Fruit fly (Drosophila melanogaster) whole organism, embryonic: ENCODE measurements around the gene CG31008.

Experiments used
- CG11247 ChIP-seq: fragments of 200-800 bp; sonication (Bioruptor generic); IDR thresholded peaks from 2 replicates; pipeline ENCODE4 v1.3.6; 2022; ENCODE audit warnings: missing biosample characterization, missing genetic modification characterization
- CG13624 ChIP-seq: fragments of 200-800 bp; sonication (Bioruptor generic); optimal IDR thresholded peaks from 2 replicates; lab custom pipeline; 2016; ENCODE audit warnings: missing biosample characterization, missing genetic modification characterization
- CG13775 ChIP-seq: fragments of 200-800 bp; sonication (Bioruptor generic); optimal IDR thresholded peaks from 3 replicates; lab custom pipeline; 2017; ENCODE audit warnings: missing biosample characterization, mild to moderate bottlenecking, missing genetic modification characterization
- CG18011 ChIP-seq: fragments of 200-800 bp; sonication (Bioruptor generic); optimal IDR thresholded peaks from 2 replicates; lab custom pipeline; 2017; ENCODE audit warnings: missing biosample characterization, missing genetic modification characterization, mild to moderate bottlenecking, moderate library complexity, missing genotype
- CG18262 ChIP-seq: fragments of 200-800 bp; optimal IDR thresholded peaks from 3 replicates; lab custom pipeline; 2019; ENCODE audit warnings: missing biosample characterization, mild to moderate bottlenecking, missing genetic modification characterization, moderate library complexity
- CG18476 ChIP-seq: fragments of 200-800 bp; sonication (Bioruptor generic); optimal IDR thresholded peaks from 2 replicates; lab custom pipeline; 2016; ENCODE audit warnings: missing biosample characterization, mild to moderate bottlenecking, missing genetic modification characterization
- CG18599 ChIP-seq: fragments of 200-800 bp; sonication (Bioruptor generic); optimal IDR thresholded peaks from 3 replicates; lab custom pipeline; 2017; ENCODE audit warnings: missing biosample characterization, missing genetic modification characterization, mild to moderate bottlenecking, moderate library complexity, missing genetic modification reagents
- CG4730 ChIP-seq: fragments of 200-800 bp; sonication (Bioruptor generic); IDR thresholded peaks from 2 replicates; pipeline ENCODE4 v1.3.6; 2022; ENCODE audit warnings: missing biosample characterization, missing genetic modification characterization
- CG5180 ChIP-seq: fragments of 200-800 bp; sonication (Bioruptor generic); optimal IDR thresholded peaks from 3 replicates; lab custom pipeline; 2017; ENCODE audit warnings: missing biosample characterization, missing genetic modification characterization, mild to moderate bottlenecking, moderate library complexity, missing genetic modification reagents
- CG7987 ChIP-seq: fragments of 200-800 bp; sonication (Bioruptor generic); optimal IDR thresholded peaks from 2 replicates; lab custom pipeline; 2018; ENCODE audit warnings: missing biosample characterization, mild to moderate bottlenecking, missing genetic modification characterization, moderate library complexity
- CG9797 ChIP-seq: fragments of 200-800 bp; sonication (Bioruptor generic); optimal IDR thresholded peaks from 3 replicates; lab custom pipeline; 2018; ENCODE audit warnings: missing biosample characterization, mild to moderate bottlenecking, missing genetic modification characterization
- CkIIα-i1 ChIP-seq: fragments of 200-800 bp; sonication (Bioruptor generic); IDR thresholded peaks from 2 replicates; pipeline ENCODE4 v1.3.6; 2022; ENCODE audit warnings: missing biosample characterization, missing genetic modification characterization
- D ChIP-seq, 2 experiments: fragments of 200-800 bp in 1 of 2; fragments of >200 bp in 1 of 2; sonication (Bioruptor generic) in 1 of 2; optimal IDR thresholded peaks; 2 replicates in 1 of 2; 3 replicates in 1 of 2; lab custom pipeline; 2017; ENCODE audit warnings: mild to moderate bottlenecking in 1 of 2, missing biosample characterization in 1 of 2, missing genetic modification characterization in 1 of 2, missing genetic modification reagents in 1 of 2
- Elba2 ChIP-seq: fragments of 200-800 bp; sonication (Bioruptor generic); optimal IDR thresholded peaks from 3 replicates; lab custom pipeline; 2016; ENCODE audit warnings: missing biosample characterization, missing genetic modification characterization
- NC2β ChIP-seq: fragments of 200-800 bp; sonication (Bioruptor generic); optimal IDR thresholded peaks from 2 replicates; lab custom pipeline; 2016; ENCODE audit warnings: missing biosample characterization, missing genetic modification characterization
- Neu2 ChIP-seq: fragments of 200-800 bp; sonication (Bioruptor generic); optimal IDR thresholded peaks from 3 replicates; lab custom pipeline; 2016; ENCODE audit warnings: missing biosample characterization, missing genetic modification characterization, borderline replicate concordance
- Nf-YA ChIP-seq: fragments of 200-800 bp; sonication (Bioruptor generic); IDR thresholded peaks from 2 replicates; pipeline ENCODE4 v1.3.6; 2022; ENCODE audit warnings: missing biosample characterization, missing genetic modification characterization
- Scr ChIP-seq: fragments of 200-800 bp; sonication (Bioruptor generic); IDR thresholded peaks from 2 replicates; pipeline ENCODE4 v1.3.6; 2022; ENCODE audit warnings: missing biosample characterization, missing genetic modification characterization; ENCODE audit not compliant: partially characterized antibody
- Sox102F ChIP-seq: fragments of 200-800 bp; sonication (Bioruptor generic); optimal IDR thresholded peaks from 2 replicates; lab custom pipeline; 2018; ENCODE audit warnings: missing biosample characterization, mild to moderate bottlenecking, missing genetic modification characterization, moderate library complexity
- aop ChIP-seq: fragments of 200-800 bp; sonication (Bioruptor generic); IDR thresholded peaks from 2 replicates; pipeline ENCODE4 v1.3.6; 2022; ENCODE audit warnings: missing biosample characterization, missing genetic modification characterization
- cato ChIP-seq: fragments of 200-800 bp; sonication (Bioruptor generic); optimal IDR thresholded peaks from 2 replicates; lab custom pipeline; 2016; ENCODE audit warnings: missing biosample characterization, missing genetic modification characterization, borderline replicate concordance
- crol ChIP-seq: fragments of 200-800 bp; sonication (Bioruptor generic); IDR thresholded peaks from 2 replicates; pipeline ENCODE4 v1.3.6; 2022; ENCODE audit warnings: missing biosample characterization, missing genetic modification characterization
- gem ChIP-seq: fragments of 200-800 bp; sonication (Bioruptor generic); optimal IDR thresholded peaks from 2 replicates; lab custom pipeline; 2019; ENCODE audit warnings: missing biosample characterization, mild to moderate bottlenecking, missing genetic modification characterization, moderate library complexity
- gsb-n ChIP-seq: fragments of 200-800 bp; sonication (Bioruptor generic); optimal IDR thresholded peaks from 3 replicates; lab custom pipeline; 2018; ENCODE audit warnings: missing biosample characterization, mild to moderate bottlenecking, missing genetic modification characterization
- ham ChIP-seq: fragments of 200-800 bp; sonication (Bioruptor generic); IDR thresholded peaks from 2 replicates; pipeline ENCODE4 v1.3.6; 2022; ENCODE audit warnings: missing biosample characterization, missing genetic modification characterization
- lola ChIP-seq, 3 experiments: fragments of >200 bp in 2 of 3; fragments of 200-800 bp in 1 of 3; sonication (Bioruptor generic) in 1 of 3; optimal IDR thresholded peaks; 2 replicates each; lab custom pipeline; 2017 to 2019; ENCODE audit warnings: missing biosample characterization in 3 of 3, missing genetic modification characterization in 3 of 3, mild to moderate bottlenecking in 1 of 3, moderate library complexity in 1 of 3
- lov ChIP-seq, 2 experiments: fragments of 200-800 bp in 1 of 2; fragments of >200 bp in 1 of 2; sonication (Bioruptor generic) in 1 of 2; IDR thresholded peaks in 1 of 2; optimal IDR thresholded peaks in 1 of 2; 2 replicates in 1 of 2; 3 replicates in 1 of 2; pipeline versions ENCODE4 v1.3.6 to Lab custom; 2017 to 2022; ENCODE audit warnings: missing biosample characterization in 1 of 2, missing genetic modification characterization in 1 of 2
- pan ChIP-seq, 4 experiments: fragments of >200 bp in 3 of 4; fragments of 200-800 bp in 1 of 4; sonication (Bioruptor generic) in 1 of 4; optimal IDR thresholded peaks in 3 of 4; IDR thresholded peaks in 1 of 4; 2 replicates each; pipeline versions ENCODE4 v1.3.6 to Lab custom; 2017 to 2022; ENCODE audit warnings: missing biosample characterization in 2 of 4, missing genetic modification characterization in 2 of 4, mixed read lengths in 1 of 4
- phol ChIP-seq: fragments of 200-800 bp; sonication (Bioruptor generic); optimal IDR thresholded peaks from 3 replicates; lab custom pipeline; 2018; ENCODE audit warnings: missing biosample characterization, mild to moderate bottlenecking, missing genetic modification characterization, moderate library complexity
- pnt ChIP-seq: fragments of 200-800 bp; sonication (Bioruptor generic); optimal IDR thresholded peaks from 3 replicates; lab custom pipeline; 2016; ENCODE audit warnings: missing biosample characterization, missing genetic modification characterization
- so ChIP-seq: fragments of 200-800 bp; sonication (Bioruptor generic); IDR thresholded peaks from 3 replicates; pipeline ENCODE4 v1.3.6; 2022; ENCODE audit warnings: missing biosample characterization, missing genetic modification characterization
- stwl ChIP-seq: fragments of 200-800 bp; sonication (Bioruptor generic); optimal IDR thresholded peaks from 3 replicates; lab custom pipeline; 2018; ENCODE audit warnings: missing biosample characterization, mild to moderate bottlenecking, missing genetic modification characterization, moderate library complexity
- sug ChIP-seq: fragments of 200-800 bp; optimal IDR thresholded peaks from 2 replicates; lab custom pipeline; 2019; ENCODE audit warnings: missing biosample characterization, mild to moderate bottlenecking, missing genetic modification characterization, moderate library complexity
- trem ChIP-seq: fragments of 200-800 bp; optimal IDR thresholded peaks from 3 replicates; lab custom pipeline; 2019; ENCODE audit warnings: missing biosample characterization, mild to moderate bottlenecking, missing genetic modification characterization, moderate library complexity
- wdn ChIP-seq: fragments of 200-800 bp; sonication (Bioruptor generic); IDR thresholded peaks from 2 replicates; pipeline ENCODE4 v1.3.6; 2022; ENCODE audit warnings: missing biosample characterization, missing genetic modification characterization

The CG31008 gene

DNA sequence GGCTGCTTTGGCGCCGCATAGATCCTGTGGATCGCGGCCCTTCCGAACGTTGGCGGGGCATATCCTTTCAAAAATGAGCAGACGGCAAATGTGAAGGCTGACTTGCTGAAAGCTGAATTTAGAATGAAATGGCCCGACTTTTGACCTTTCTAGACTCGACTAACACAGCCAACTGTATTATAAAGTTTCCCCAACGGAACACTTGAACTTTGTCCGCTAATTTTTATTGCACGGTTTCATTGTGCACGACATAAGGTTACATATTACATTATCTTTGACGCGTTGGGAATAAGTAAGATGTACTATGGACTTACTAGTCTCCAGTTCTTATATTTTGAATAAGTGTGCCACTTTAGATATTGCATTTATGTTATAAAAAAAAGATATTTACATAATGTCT lies 2.6 kb upstream of the CG31008 start, which contains the start of gene CG31007:
Gene CG31007 (minus strand): TSS at position 101 of the 400 bp plus-strand sequence.
- TF ChIP-seq Scr (no peak), Elba2 (GFP tag; lab: Kevin White, UChicago) (no peak), gsb-n (tag; lab: Kevin White, UChicago) (no peak), pnt (no peak), cato (GFP tag; lab: Kevin White, UChicago) (no peak), phol (tag; lab: Kevin White, UChicago) (no peak), NC2β (GFP tag; lab: Kevin White, UChicago) (no peak), stwl (tag; lab: Kevin White, UChicago) (no peak), gem (tag; lab: Kevin White, UChicago) (no peak), lola (GFP tag; optimal IDR thresholded peaks at IDR 0.05; lab: Kevin White, UChicago) (no peak), Nf-YA (no peak), so (GFP tag; lab: Robert Waterston, UW) (no peak), CG4730 (no peak), Neu2 (GFP tag; lab: Kevin White, UChicago) (no peak), ham (GFP tag; lab: Robert Waterston, UW) (no peak), aop (GFP tag; lab: Robert Waterston, UW) (no peak), crol (GFP tag; lab: Robert Waterston, UW) (no peak), lov (optimal IDR thresholded peaks at IDR 0.05; lab: Kevin White, UChicago) (no peak), lov (GFP tag; IDR thresholded peaks at IDR 0.05; lab: Robert Waterston, UW) (no peak), CG18599 (GFP tag; lab: Kevin White, UChicago) (no peak)

DNA sequence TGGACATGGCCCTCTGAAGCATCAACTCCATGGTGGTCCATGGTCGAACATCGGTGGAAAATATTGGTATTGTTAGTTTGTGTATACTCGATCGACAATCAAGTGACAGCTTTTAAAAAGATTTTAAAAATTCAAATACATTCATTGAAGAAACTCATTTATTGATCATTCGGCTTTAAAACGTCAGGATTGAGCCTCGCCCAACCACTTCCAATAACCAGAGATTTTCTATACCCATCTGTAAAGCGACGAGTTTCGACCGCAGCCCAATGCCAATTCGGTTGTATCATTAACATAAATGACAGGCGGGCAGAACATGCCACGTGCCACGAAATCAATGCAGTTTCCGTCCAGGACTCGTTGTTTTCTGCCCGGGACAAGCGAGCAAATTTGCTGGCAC lies 25.6 kb downstream of the CG31008 start, which contains the start of gene Ctr1C:
Gene Ctr1C (minus strand): TSS at position 101 of the 400 bp plus-strand sequence.
- TF ChIP-seq sug (tag; lab: Kevin White, UChicago) (no peak), wdn (GFP tag; lab: Robert Waterston, UW) (no peak), CG13624 (no peak), CG7987 (GFP tag; lab: Kevin White, UChicago) (no peak)

DNA sequence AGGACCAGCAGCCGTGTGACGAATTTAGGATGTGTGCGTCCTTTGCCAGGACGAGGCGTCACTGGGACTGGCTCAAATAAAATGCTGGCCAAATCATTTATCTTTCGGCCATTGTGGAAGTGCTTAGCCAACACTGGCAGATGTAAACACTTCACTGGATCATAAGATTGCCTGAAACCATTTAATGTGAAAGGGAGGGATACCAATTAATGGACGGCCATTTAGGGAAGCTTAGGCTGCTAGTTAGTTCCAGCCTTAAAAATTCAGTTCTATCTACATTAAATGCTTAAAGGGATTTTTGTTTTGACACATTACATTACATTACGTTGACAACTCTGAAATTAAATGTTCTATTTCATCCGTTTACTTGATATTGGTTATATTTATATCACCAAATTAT lies 30.4 kb downstream of the CG31008 start, which contains the start of gene CG15548:
Gene CG15548 (plus strand): TSS at position 301 of the 400 bp plus-strand sequence.
- TF ChIP-seq D (optimal IDR thresholded peaks at IDR 0.05; lab: Kevin White, UChicago), result no peak
- no peak for TF ChIP-seq D (GFP tag; optimal IDR thresholded peaks at IDR 0.05; lab: Kevin White, UChicago)
- no peak for TF ChIP-seq Sox102F (GFP tag; lab: Kevin White, UChicago)
- no peak for TF ChIP-seq CG18011 (GFP tag; lab: Kevin White, UChicago)
- TF ChIP-seq CG18262, result no peak
- no peak for TF ChIP-seq CG5180 (GFP tag; lab: Kevin White, UChicago)
- TF ChIP-seq CG11247 (GFP tag; lab: Robert Waterston, UW), result no peak
- TF ChIP-seq CG18476, result no peak
- TF ChIP-seq pan (optimal IDR thresholded peaks at IDR 0.05; lab: Kevin White, UChicago), result no peak
- TF ChIP-seq pan (GFP tag; optimal IDR thresholded peaks at IDR 0.05 in 1 of 2, IDR thresholded peaks at IDR 0.05 in 1 of 2), result no peak
- TF ChIP-seq CG9797 (GFP tag; lab: Kevin White, UChicago), result no peak
- no peak for TF ChIP-seq trem (tag; lab: Kevin White, UChicago)
- no peak for TF ChIP-seq CG13775 (GFP tag; lab: Kevin White, UChicago)
- no peak for TF ChIP-seq CkIIα-i1 (GFP tag; lab: Robert Waterston, UW)
